Worm (Caenorhabditis elegans): ENCODE results near the gene sucl-1.

- TF ChIP-seq sem-2 (GFP tag; optimal IDR thresholded peaks at IDR 0.05) (no peak), snpc-4 (tag; optimal IDR thresholded peaks at IDR 0.05) (no peak), unc-39 (tag; optimal IDR thresholded peaks at IDR 0.05) (no peak), ztf-11 (tag; optimal IDR thresholded peaks at IDR 0.05) (peak; percentile 43), mls-2 (tag; optimal IDR thresholded peaks at IDR 0.05) (peak; percentile 86), cnd-1 (tag; optimal IDR thresholded peaks at IDR 0.05) (peak; percentile 31)
These were observed at the start of gene sucl-1 for ce11 chrX:14753514-14754076.
